Worm (Caenorhabditis elegans) whole organism, L1 larva: ENCODE results near the gene nlp-63.

ENCODE experiments used
- F16B12.6 ChIP-seq: fragments of 150-350 bp; optimal IDR thresholded peaks from 2 replicates; lab custom pipeline; 2014; ENCODE audit warnings: missing biosample characterization, missing genetic modification characterization
- Y116A8C.19 ChIP-seq: sonication (generic microtip); optimal IDR thresholded peaks from 2 replicates; lab custom pipeline; 2016; ENCODE audit warnings: missing compliant biosample characterization, missing genetic modification characterization, borderline replicate concordance
- aha-1 ChIP-seq: fragments of 150-350 bp; optimal IDR thresholded peaks from 2 replicates; lab custom pipeline; 2014; ENCODE audit warnings: missing biosample characterization, missing genetic modification characterization
- alr-1 ChIP-seq: fragments of 200-800 bp; sonication (Bioruptor generic); optimal IDR thresholded peaks from 2 replicates; lab custom pipeline; 2018; ENCODE audit warnings: borderline replicate concordance, mild to moderate bottlenecking, missing genetic modification characterization, missing compliant biosample characterization
- ama-1 ChIP-seq: fragments of 150-350 bp; optimal IDR thresholded peaks from 2 replicates; lab custom pipeline; 2014
- blmp-1 ChIP-seq: fragments of 150-350 bp; optimal IDR thresholded peaks from 2 replicates; lab custom pipeline; 2014; ENCODE audit warnings: missing biosample characterization, missing genetic modification characterization
- ces-1 ChIP-seq: fragments of 150-350 bp; optimal IDR thresholded peaks from 2 replicates; lab custom pipeline; 2014; ENCODE audit warnings: missing biosample characterization, missing genetic modification reagents, missing genetic modification characterization
- efl-1 ChIP-seq, 4 experiments: fragments of 150-350 bp; optimal IDR thresholded peaks in 3 of 4; peaks in 1 of 4; 1 replicate in 1 of 4; 2 replicates in 3 of 4; lab custom pipeline; 2014; ENCODE audit warnings: missing biosample characterization in 2 of 4, missing genetic modification characterization in 2 of 4, missing genetic modification reagents in 2 of 4
- efl-3 ChIP-seq: fragments of 200-800 bp; sonication (Bioruptor generic); optimal IDR thresholded peaks from 2 replicates; lab custom pipeline; 2018; ENCODE audit warnings: mild to moderate bottlenecking, missing genetic modification characterization, missing compliant biosample characterization
- egl-27 ChIP-seq, 2 experiments: fragments of 150-350 bp in 1 of 2; sonication (generic microtip); optimal IDR thresholded peaks; 3 replicates each; lab custom pipeline; 2017 to 2018; ENCODE audit warnings: missing biosample characterization in 2 of 2, missing genetic modification characterization in 2 of 2, missing genetic modification reagents in 2 of 2
- fkh-4 ChIP-seq: sonication (generic microtip); optimal IDR thresholded peaks from 2 replicates; lab custom pipeline; 2016; ENCODE audit warnings: missing compliant biosample characterization, missing genetic modification characterization, borderline replicate concordance
- fos-1 ChIP-seq: fragments of 150-350 bp; optimal IDR thresholded peaks from 2 replicates; lab custom pipeline; 2014; ENCODE audit warnings: missing biosample characterization, missing genetic modification characterization
- hpl-2 ChIP-seq: fragments of 150-350 bp; optimal IDR thresholded peaks from 2 replicates; lab custom pipeline; 2014; ENCODE audit warnings: missing biosample characterization, missing genetic modification reagents, missing genetic modification characterization
- lin-39 ChIP-seq: fragments of 150-350 bp; optimal IDR thresholded peaks from 2 replicates; lab custom pipeline; 2014; ENCODE audit warnings: missing biosample characterization, missing genetic modification reagents, missing genetic modification characterization
- lsy-2 ChIP-seq, 2 experiments: fragments of 150-350 bp; optimal IDR thresholded peaks; 2 replicates each; lab custom pipeline; 2014; ENCODE audit warnings: missing biosample characterization in 2 of 2, missing genetic modification characterization in 2 of 2
- mab-9 ChIP-seq: fragments of 200-800 bp; sonication (Bioruptor generic); IDR thresholded peaks from 2 replicates; pipeline ENCODE4 v1.3.6; 2022; ENCODE audit warnings: missing genetic modification reagents, missing genetic modification characterization, missing compliant biosample characterization
- mef-2 ChIP-seq: fragments of 150-350 bp; optimal IDR thresholded peaks from 2 replicates; lab custom pipeline; 2014; ENCODE audit warnings: missing biosample characterization, missing genetic modification characterization
- mep-1 ChIP-seq: fragments of 150-350 bp; optimal IDR thresholded peaks from 2 replicates; lab custom pipeline; 2014; ENCODE audit warnings: missing biosample characterization, missing genetic modification characterization
- nhr-11 ChIP-seq: fragments of 150-350 bp; optimal IDR thresholded peaks from 2 replicates; lab custom pipeline; 2014; ENCODE audit warnings: missing biosample characterization, missing genetic modification characterization
- nhr-12 ChIP-seq: sonication (generic microtip); optimal IDR thresholded peaks from 2 replicates; lab custom pipeline; 2017; ENCODE audit warnings: missing biosample characterization, missing genetic modification characterization
- nhr-20 ChIP-seq: sonication (generic microtip); optimal IDR thresholded peaks from 2 replicates; lab custom pipeline; 2016; ENCODE audit warnings: mild to moderate bottlenecking, missing genetic modification characterization, missing compliant biosample characterization
- nhr-28 ChIP-seq: fragments of 150-350 bp; optimal IDR thresholded peaks from 2 replicates; lab custom pipeline; 2014; ENCODE audit warnings: missing biosample characterization, missing genetic modification characterization
- nhr-77 ChIP-seq: fragments of 150-350 bp; optimal IDR thresholded peaks from 2 replicates; lab custom pipeline; 2014; ENCODE audit warnings: missing biosample characterization, missing genetic modification characterization
- nhr-85 ChIP-seq: sonication (generic microtip); peaks from one replicate; lab custom pipeline; 2016; ENCODE audit warnings: missing genetic modification characterization, inconsistent platforms, missing compliant biosample characterization
- pag-3 ChIP-seq: sonication (generic microtip); optimal IDR thresholded peaks from 2 replicates; lab custom pipeline; 2017; ENCODE audit warnings: missing genetic modification characterization, mild to moderate bottlenecking, missing compliant biosample characterization, antibody characterized with exemption, borderline replicate concordance; ENCODE audit not compliant: insufficient read depth
- rnt-1 ChIP-seq: sonication (generic microtip); optimal IDR thresholded peaks from 2 replicates; lab custom pipeline; 2016; ENCODE audit warnings: mild to moderate bottlenecking, missing genetic modification characterization, moderate library complexity, missing compliant biosample characterization
- skn-1 ChIP-seq: fragments of 150-350 bp; optimal IDR thresholded peaks from 2 replicates; lab custom pipeline; 2014; ENCODE audit warnings: missing biosample characterization, missing genetic modification characterization
- sptf-1 ChIP-seq: fragments of 150-350 bp; optimal IDR thresholded peaks from 2 replicates; lab custom pipeline; 2014; ENCODE audit warnings: missing biosample characterization, missing genetic modification characterization
- tbx-2 ChIP-seq: sonication (generic microtip); optimal IDR thresholded peaks from 2 replicates; lab custom pipeline; 2016; ENCODE audit warnings: missing genetic modification characterization, missing compliant biosample characterization
- tlp-1 ChIP-seq: fragments of 150-350 bp; optimal IDR thresholded peaks from 2 replicates; lab custom pipeline; 2014; ENCODE audit warnings: missing biosample characterization, missing genetic modification characterization
- unc-130 ChIP-seq: fragments of 150-350 bp; optimal IDR thresholded peaks from 2 replicates; lab custom pipeline; 2017; ENCODE audit warnings: missing biosample characterization, missing genetic modification characterization, inconsistent platforms
- unc-62 ChIP-seq: fragments of 150-350 bp; optimal IDR thresholded peaks from 2 replicates; lab custom pipeline; 2014; ENCODE audit warnings: missing biosample characterization, missing genetic modification reagents, missing genetic modification characterization
- unc-98 ChIP-seq: fragments of 200-800 bp; sonication (Bioruptor generic); IDR thresholded peaks from 2 replicates; pipeline ENCODE4 v1.3.6; 2022; ENCODE audit warnings: missing genetic modification characterization, missing compliant biosample characterization
- zag-1 ChIP-seq: fragments of 150-350 bp; optimal IDR thresholded peaks from 2 replicates; lab custom pipeline; 2014; ENCODE audit warnings: missing biosample characterization, missing genetic modification characterization
- zip-4 ChIP-seq: fragments of 200-800 bp; sonication (Bioruptor generic); optimal IDR thresholded peaks from 2 replicates; lab custom pipeline; 2018; ENCODE audit warnings: mild to moderate bottlenecking, missing genetic modification characterization, moderate library complexity, missing compliant biosample characterization

nlp-63 gene

ce11 chrII:10108377-10108776 lies 46.8 kb upstream of the nlp-63 start, which contains the start of the genes ZK945.7 and ZK945.8:
TSS of gene ZK945.7 (minus strand) at chrII:10108477.
TSS of gene ZK945.8 (plus strand) at chrII:10108651.
- no peak for TF ChIP-seq efl-1 (optimal IDR thresholded peaks at IDR 0.05; lab: Kevin White, UChicago)
- peak in 1 of 2 experiments; percentile 82 for TF ChIP-seq efl-1 (GFP tag; optimal IDR thresholded peaks at IDR 0.05 in 1 of 2; lab: Kevin White, UChicago)
- no peak for TF ChIP-seq ama-1 (lab: Kevin White, UChicago)

ce11 chrII:10116690-10117089 lies 38.5 kb upstream of the nlp-63 start:
- no peak for TF ChIP-seq pag-3 (tag; lab: Kevin White, UChicago)
- TF ChIP-seq nhr-11 (tag; lab: Kevin White, UChicago): no peak
- TF ChIP-seq zag-1: no peak
- TF ChIP-seq unc-130: no peak
- TF ChIP-seq Y116A8C.19 (tag; lab: Kevin White, UChicago): no peak
- TF ChIP-seq nhr-20: no peak
- no peak for TF ChIP-seq nhr-77

DNA sequence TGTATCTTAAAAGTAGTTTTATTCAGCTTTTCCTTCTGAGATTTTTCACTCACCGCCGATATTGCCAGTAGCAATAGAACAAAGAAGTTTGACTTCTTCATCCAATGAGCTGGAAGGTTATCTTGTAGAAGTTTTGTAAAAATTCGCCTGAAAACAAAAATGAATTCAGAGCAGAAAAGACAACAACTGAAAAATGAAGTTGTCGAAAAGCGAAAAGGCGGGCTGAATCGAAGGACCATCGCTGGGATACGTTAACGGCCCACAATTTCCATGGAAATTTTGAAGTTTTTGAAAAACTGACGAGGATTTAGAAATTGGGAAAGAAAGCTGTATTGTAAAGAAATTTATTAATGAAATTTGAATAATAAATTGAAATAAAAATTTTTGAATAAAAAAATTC lies 33.5 kb upstream of the nlp-63 start, which contains the start of gene lov-1:
lov-1 (minus strand) TSS at position 101 of the 400 bp plus-strand sequence.
- TF ChIP-seq skn-1 (tag; lab: Kevin White, UChicago) (no peak), nhr-20 (no peak), mab-9 (GFP tag; lab: Robert Waterston, UW) (no peak), unc-98 (GFP tag; lab: Robert Waterston, UW) (no peak), ces-1 (no peak), F16B12.6 (no peak), aha-1 (tag; lab: Kevin White, UChicago) (no peak)

DNA sequence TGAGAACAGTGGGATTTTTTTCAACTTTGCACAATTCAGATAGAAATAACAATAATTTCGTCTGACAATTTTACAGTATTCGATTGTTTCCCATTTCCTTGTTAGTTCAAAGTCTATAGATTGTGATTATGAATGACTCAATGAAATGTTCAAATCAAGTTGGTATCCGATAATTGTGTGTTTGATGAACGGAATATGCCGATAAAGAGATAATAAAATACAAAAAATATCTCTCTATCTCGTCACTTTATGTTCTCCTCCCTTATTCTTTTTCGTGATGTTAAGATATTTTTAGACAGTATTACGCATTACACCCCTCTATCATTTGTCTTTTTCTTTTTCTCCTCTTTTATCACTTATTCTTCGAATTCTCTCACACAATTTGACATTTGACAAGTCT lies 32.7 kb upstream of the nlp-63 start, which contains the start of gene F27E5.7:
F27E5.7 (plus strand) TSS at position 301 of the 400 bp plus-strand sequence.
- TF ChIP-seq aha-1 (tag; lab: Kevin White, UChicago) (no peak), tbx-2 (tag; lab: Kevin White, UChicago) (no peak), blmp-1 (tag; lab: Kevin White, UChicago) (no peak)

DNA sequence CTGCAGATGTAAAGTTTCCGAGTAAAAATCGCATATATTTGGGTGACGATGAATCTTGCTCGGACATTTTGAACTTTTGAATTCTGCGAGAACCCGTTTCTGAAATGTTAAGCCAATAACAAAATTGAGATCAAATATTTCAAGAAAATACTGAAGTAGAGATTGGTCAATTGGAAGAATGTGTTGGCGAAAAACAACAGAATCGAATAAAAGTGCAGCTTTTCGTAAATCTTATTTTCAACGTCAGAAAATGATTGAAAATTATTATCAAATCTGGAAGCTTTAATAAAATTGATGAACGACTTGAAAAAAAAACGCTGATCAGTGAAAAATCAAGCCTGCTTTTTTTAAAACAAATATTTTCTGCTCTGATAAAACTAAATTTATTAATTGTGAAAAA lies 27.8 kb upstream of the nlp-63 start, which contains the start of gene F27E5.8:
F27E5.8 (minus strand) TSS at position 101 of the 400 bp plus-strand sequence.
- no peak for TF ChIP-seq lin-39 (tag; lab: Kevin White, UChicago)
- no peak for TF ChIP-seq mef-2 (tag; lab: Kevin White, UChicago)
- TF ChIP-seq mep-1 (tag; lab: Kevin White, UChicago): no peak
- TF ChIP-seq, all 84 proteins: peak for 0

ce11 chrII:10131760-10132159 lies 23.4 kb upstream of the nlp-63 start, which contains the start of gene F27E5.5:
TSS of gene F27E5.5 (minus strand) at chrII:10131860.
- TF ChIP-seq lsy-2 (tag; optimal IDR thresholded peaks at IDR 0.05; lab: Kevin White, UChicago) (no peak), rnt-1 (tag; lab: Kevin White, UChicago) (no peak), nhr-20 (no peak), egl-27 (tag; optimal IDR thresholded peaks at IDR 0.05; lab: Kevin White, UChicago) (no peak), alr-1 (tag; lab: Kevin White, UChicago) (no peak), zip-4 (GFP tag; lab: Kevin White, UChicago) (no peak), fkh-4 (tag; lab: Kevin White, UChicago) (no peak), pag-3 (tag; lab: Kevin White, UChicago) (no peak), sptf-1 (tag; lab: Kevin White, UChicago) (no peak), nhr-28 (tag; lab: Kevin White, UChicago) (no peak), fos-1 (tag; lab: Kevin White, UChicago) (no peak), Y116A8C.19 (tag; lab: Kevin White, UChicago) (no peak), efl-3 (no peak), nhr-12 (no peak), tlp-1 (tag; lab: Kevin White, UChicago) (no peak), nhr-85 (tag; lab: Kevin White, UChicago) (no peak), unc-62 (no peak), hpl-2 (no peak), skn-1 (tag; lab: Kevin White, UChicago) (no peak)
